Worm (Caenorhabditis elegans) whole organism, L1 larva: ENCODE results near the gene C25H3.15.

Experiments used
- lin-39 ChIP-seq: fragments of 150-350 bp; optimal IDR thresholded peaks from 2 replicates; lab custom pipeline; 2014; ENCODE audit warnings: missing biosample characterization, missing genetic modification reagents, missing genetic modification characterization
- nhr-76 ChIP-seq: sonication (generic microtip); optimal IDR thresholded peaks from 2 replicates; lab custom pipeline; 2017; ENCODE audit warnings: missing biosample characterization, missing genetic modification characterization
- nhr-77 ChIP-seq: fragments of 150-350 bp; optimal IDR thresholded peaks from 2 replicates; lab custom pipeline; 2014; ENCODE audit warnings: missing biosample characterization, missing genetic modification characterization
- skn-1 ChIP-seq: fragments of 150-350 bp; optimal IDR thresholded peaks from 2 replicates; lab custom pipeline; 2014; ENCODE audit warnings: missing biosample characterization, missing genetic modification characterization
- tlp-1 ChIP-seq: fragments of 150-350 bp; optimal IDR thresholded peaks from 2 replicates; lab custom pipeline; 2014; ENCODE audit warnings: missing biosample characterization, missing genetic modification characterization

DNA sequence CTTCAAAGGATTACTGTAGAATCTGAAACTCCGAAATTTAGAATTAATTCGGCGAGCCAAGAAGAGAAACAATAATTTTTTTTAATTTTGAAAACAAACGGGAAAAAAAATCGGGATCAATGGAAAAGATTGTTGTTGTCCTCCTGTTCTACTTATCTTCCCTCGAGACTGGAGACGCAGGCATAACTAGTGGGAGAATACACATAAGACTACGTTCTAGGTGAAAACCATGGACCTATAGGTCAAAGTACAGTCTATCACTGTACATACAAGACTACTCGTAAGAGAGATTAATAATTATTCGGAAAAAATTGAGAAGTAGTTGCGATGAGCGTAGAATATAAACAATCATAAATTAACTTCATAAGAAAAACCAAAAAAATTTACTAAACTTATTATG, 45.8 kb upstream of the C25H3.15 start, which contains the start of gene dhs-6:
- TF ChIP-seq skn-1 (no peak), nhr-76 (tag; lab: Kevin White, UChicago) (no peak), tlp-1 (tag; lab: Kevin White, UChicago) (no peak), nhr-77 (tag; lab: Kevin White, UChicago) (no peak), lin-39 (tag; lab: Kevin White, UChicago) (no peak)
